Worm (Caenorhabditis elegans) whole organism, young adult: ENCODE measurements around the gene srw-71.

Experiments
- B0261.1 ChIP-seq: sonication (generic microtip); optimal IDR thresholded peaks from 2 replicates; lab custom pipeline; 2016; ENCODE audit warnings: mild to moderate bottlenecking, missing genetic modification characterization, moderate library complexity, missing compliant biosample characterization
- D2030.7 ChIP-seq: fragments of 200-800 bp; sonication (Bioruptor generic); IDR thresholded peaks from 2 replicates; pipeline ENCODE4 v1.3.6; 2022; ENCODE audit warnings: missing genetic modification reagents, missing genetic modification characterization, missing compliant biosample characterization
- F23B12.7 ChIP-seq: sonication (generic microtip); optimal IDR thresholded peaks from 2 replicates; lab custom pipeline; 2017; ENCODE audit warnings: missing genetic modification characterization, mild to moderate bottlenecking, missing compliant biosample characterization, antibody characterized with exemption, moderate library complexity; ENCODE audit not compliant: insufficient read depth
- F55B11.4 ChIP-seq: sonication (generic microtip); optimal IDR thresholded peaks from 2 replicates; lab custom pipeline; 2016; ENCODE audit warnings: missing compliant biosample characterization, missing genetic modification characterization, borderline replicate concordance; ENCODE audit not compliant: insufficient read depth
- K11D2.4 ChIP-seq: fragments of 200-800 bp; sonication (Bioruptor generic); IDR thresholded peaks from 2 replicates; pipeline ENCODE4 v1.3.6; 2022; ENCODE audit warnings: missing genetic modification reagents, missing genetic modification characterization, missing compliant biosample characterization
- K12H6.12 ChIP-seq: fragments of 200-800 bp; sonication (Bioruptor generic); optimal IDR thresholded peaks from 2 replicates; lab custom pipeline; 2018; ENCODE audit warnings: mild to moderate bottlenecking, missing genetic modification characterization, missing compliant biosample characterization
- T07F8.4 ChIP-seq: sonication (generic microtip); optimal IDR thresholded peaks from 2 replicates; lab custom pipeline; 2016; ENCODE audit warnings: mild to moderate bottlenecking, missing genetic modification characterization, moderate library complexity, missing compliant biosample characterization
- Y53F4B.3 ChIP-seq: fragments of 200-800 bp; sonication (Bioruptor generic); IDR thresholded peaks from 2 replicates; pipeline ENCODE4 v1.3.6; 2022; ENCODE audit warnings: missing genetic modification reagents, missing genetic modification characterization, missing compliant biosample characterization
- Y53G8AR.9 ChIP-seq: fragments of 200-800 bp; sonication (Bioruptor generic); conservative IDR thresholded peaks from 2 replicates; pipeline ENCODE4 v1.3.6; 2022; ENCODE audit warnings: missing genetic modification reagents, missing genetic modification characterization, missing compliant biosample characterization
- Y79H2A.3 ChIP-seq: fragments of 200-800 bp; sonication (Bioruptor generic); conservative IDR thresholded peaks from 2 replicates; pipeline ENCODE4 v1.3.6; 2022; ENCODE audit warnings: missing genetic modification reagents, missing genetic modification characterization, missing compliant biosample characterization
- ama-1 ChIP-seq, 3 experiments: fragments of 150-350 bp in 1 of 3; sonication (generic microtip) in 2 of 3; optimal IDR thresholded peaks; 2 replicates each; lab custom pipeline; 2014 to 2018; ENCODE audit warnings: missing biosample characterization in 2 of 3, missing genetic modification characterization in 2 of 3, missing genetic modification reagents in 2 of 3
- attf-5 ChIP-seq: fragments of 200-800 bp; sonication (Bioruptor generic); optimal IDR thresholded peaks from 2 replicates; lab custom pipeline; 2018; ENCODE audit warnings: mild to moderate bottlenecking, missing genetic modification characterization, missing compliant biosample characterization
- cebp-2 ChIP-seq: fragments of 200-800 bp; sonication (Bioruptor generic); IDR thresholded peaks from 2 replicates; pipeline ENCODE4 v1.3.6; 2022; ENCODE audit warnings: missing genetic modification characterization, missing compliant biosample characterization
- ceh-27 ChIP-seq: fragments of 200-800 bp; sonication (Bioruptor generic); optimal IDR thresholded peaks from 2 replicates; lab custom pipeline; 2018; ENCODE audit warnings: mild to moderate bottlenecking, missing genetic modification characterization, moderate library complexity, missing compliant biosample characterization
- die-1 ChIP-seq: sonication (generic microtip); optimal IDR thresholded peaks from 2 replicates; lab custom pipeline; 2016; ENCODE audit warnings: missing genotype, mild to moderate bottlenecking, missing genetic modification characterization, missing compliant biosample characterization
- dpff-1 ChIP-seq: sonication (generic microtip); optimal IDR thresholded peaks from 2 replicates; lab custom pipeline; 2017; ENCODE audit warnings: mild to moderate bottlenecking, missing genetic modification characterization, missing compliant biosample characterization
- efl-1 ChIP-seq: fragments of 150-350 bp; optimal IDR thresholded peaks from 2 replicates; lab custom pipeline; 2014; ENCODE audit warnings: missing biosample characterization, missing genetic modification reagents, missing genetic modification characterization
- egl-44 ChIP-seq: fragments of 200-800 bp; sonication (Bioruptor generic); IDR thresholded peaks from 2 replicates; pipeline ENCODE4 v1.3.6; 2022; ENCODE audit warnings: missing genetic modification reagents, missing genetic modification characterization, missing compliant biosample characterization
- ekl-4 ChIP-seq: fragments of 200-800 bp; sonication (Bioruptor generic); IDR thresholded peaks from 2 replicates; pipeline ENCODE4 v1.3.6; 2022; ENCODE audit warnings: missing genetic modification reagents, missing genetic modification characterization, missing compliant biosample characterization
- fkh-3 ChIP-seq: sonication (generic microtip); optimal IDR thresholded peaks from 2 replicates; lab custom pipeline; 2016; ENCODE audit warnings: mild to moderate bottlenecking, missing genetic modification characterization, missing compliant biosample characterization
- lag-1 ChIP-seq: fragments of 200-800 bp; sonication (Bioruptor generic); IDR thresholded peaks from 2 replicates; pipeline ENCODE4 v1.3.6; 2022; ENCODE audit warnings: missing genetic modification reagents, missing genetic modification characterization, missing compliant biosample characterization
- lin-26 ChIP-seq: fragments of 200-800 bp; sonication (Bioruptor generic); IDR thresholded peaks from 2 replicates; pipeline ENCODE4 v1.3.6; 2022; ENCODE audit warnings: missing genetic modification reagents, missing genetic modification characterization, missing compliant biosample characterization
- lin-35 ChIP-seq, 3 experiments: fragments of 150-350 bp in 2 of 3; sonication (generic microtip) in 1 of 3; optimal IDR thresholded peaks; 2 replicates each; lab custom pipeline; 2014 to 2018; ENCODE audit warnings: missing biosample characterization in 3 of 3, missing genetic modification characterization in 3 of 3, missing genetic modification reagents in 3 of 3
- lir-1 ChIP-seq: fragments of 200-800 bp; sonication (Bioruptor generic); conservative IDR thresholded peaks from 2 replicates; pipeline ENCODE4 v1.3.6; 2022; ENCODE audit warnings: missing genetic modification reagents, missing genetic modification characterization, missing compliant biosample characterization
- madf-3 ChIP-seq: fragments of 200-800 bp; sonication (Bioruptor generic); IDR thresholded peaks from 2 replicates; pipeline ENCODE4 v1.3.6; 2022; ENCODE audit warnings: missing genetic modification reagents, missing genetic modification characterization, missing compliant biosample characterization
- madf-8 ChIP-seq: fragments of 200-800 bp; sonication (Bioruptor generic); conservative IDR thresholded peaks from 2 replicates; pipeline ENCODE4 v1.3.6; 2022; ENCODE audit warnings: missing genetic modification reagents, missing genetic modification characterization, missing compliant biosample characterization
- mxl-1 ChIP-seq: sonication (generic microtip); optimal IDR thresholded peaks from 2 replicates; lab custom pipeline; 2016; ENCODE audit warnings: missing genetic modification characterization, missing compliant biosample characterization
- nfyb-1 ChIP-seq: fragments of 200-800 bp; sonication (Bioruptor generic); IDR thresholded peaks from 2 replicates; pipeline ENCODE4 v1.3.6; 2022; ENCODE audit warnings: missing genetic modification reagents, missing genetic modification characterization, missing compliant biosample characterization
- nhr-120 ChIP-seq: fragments of 200-800 bp; sonication (Bioruptor generic); IDR thresholded peaks from 2 replicates; pipeline ENCODE4 v1.3.6; 2022; ENCODE audit warnings: missing genetic modification characterization, missing compliant biosample characterization
- pha-4 ChIP-seq: fragments of 150-350 bp; sonication (generic microtip); optimal IDR thresholded peaks from 2 replicates; lab custom pipeline; 2014; ENCODE audit warnings: missing biosample characterization, missing genetic modification reagents, missing genetic modification characterization
- rec-8 ChIP-seq, 2 experiments: sonication (generic microtip); optimal IDR thresholded peaks; 2 replicates each; lab custom pipeline; 2016; ENCODE audit warnings: mild to moderate bottlenecking in 2 of 2, missing genetic modification characterization in 2 of 2, missing genetic modification reagents in 2 of 2, missing genotype in 2 of 2, missing biosample characterization in 1 of 2, missing compliant biosample characterization in 1 of 2, moderate library complexity in 1 of 2
- repo-1 ChIP-seq: sonication (generic microtip); optimal IDR thresholded peaks from 2 replicates; lab custom pipeline; 2017; ENCODE audit warnings: mild to moderate bottlenecking, missing genetic modification characterization, missing compliant biosample characterization
- rpc-1 ChIP-seq, 2 experiments: fragments of 150-350 bp in 1 of 2; sonication (generic microtip) in 1 of 2; optimal IDR thresholded peaks; 2 replicates each; lab custom pipeline; 2014 to 2018; ENCODE audit warnings: missing biosample characterization in 1 of 2, missing genetic modification characterization in 1 of 2, missing genetic modification reagents in 1 of 2, missing genotype in 1 of 2
- snpc-4 ChIP-seq, 5 experiments: fragments of 150-350 bp in 1 of 5; sonication (generic microtip) in 4 of 5; optimal IDR thresholded peaks; 2 replicates each; lab custom pipeline; 2014 to 2018; ENCODE audit warnings: missing genetic modification characterization in 5 of 5, missing biosample characterization in 3 of 5, antibody characterized with exemption in 2 of 5, mild to moderate bottlenecking in 2 of 5, missing compliant biosample characterization in 2 of 5, missing genotype in 2 of 5, moderate library complexity in 2 of 5, missing genetic modification reagents in 1 of 5
- somi-1 ChIP-seq: fragments of 200-800 bp; sonication (Bioruptor generic); optimal IDR thresholded peaks from 2 replicates; lab custom pipeline; 2018; ENCODE audit warnings: mild to moderate bottlenecking, missing genetic modification characterization, missing compliant biosample characterization
- tlf-1 ChIP-seq: fragments of 200-800 bp; sonication (Bioruptor generic); optimal IDR thresholded peaks from 2 replicates; lab custom pipeline; 2018; ENCODE audit warnings: mild to moderate bottlenecking, missing genetic modification characterization, missing compliant biosample characterization
- zfh-2 ChIP-seq: fragments of 200-800 bp; sonication (Bioruptor generic); conservative IDR thresholded peaks from 2 replicates; pipeline ENCODE4 v1.3.6; 2022; ENCODE audit warnings: missing genetic modification reagents, missing genetic modification characterization, missing compliant biosample characterization
- ztf-26 ChIP-seq: sonication (generic microtip); optimal IDR thresholded peaks from 2 replicates; lab custom pipeline; 2017; ENCODE audit warnings: missing genetic modification characterization, missing compliant biosample characterization
- ztf-28 ChIP-seq: fragments of 200-800 bp; sonication (Bioruptor generic); IDR thresholded peaks from 2 replicates; pipeline ENCODE4 v1.3.6; 2022; ENCODE audit warnings: missing genetic modification reagents, missing genetic modification characterization, missing compliant biosample characterization

srw-71 gene

ce11 chrV:7436911-7437310 is 6.0 kb upstream of the srw-71 start (continued):
- TF ChIP-seq fkh-3 (tag; lab: Kevin White, UChicago), result peak; percentile 12
- 0 out of 2 replicates have a peak, but pooled peaks have one; percentile 24 for TF ChIP-seq madf-3
- TF ChIP-seq ceh-27 (GFP tag; lab: Kevin White, UChicago), result no peak
- TF ChIP-seq K11D2.4 (GFP tag; lab: Robert Waterston, UW), result no peak
- TF ChIP-seq rec-8 (tag; optimal IDR thresholded peaks at IDR 0.05; lab: Kevin White, UChicago), result no peak
- TF ChIP-seq Y53G8AR.9 (GFP tag; lab: Robert Waterston, UW), result peak; percentile 34; the same call in 1 of the 2 replicates
- peak; percentile 74 for TF ChIP-seq ama-1 (optimal IDR thresholded peaks at IDR 0.05; lab: Kevin White, UChicago)
- no peak for TF ChIP-seq ama-1 (GFP tag; optimal IDR thresholded peaks at IDR 0.05; lab: Kevin White, UChicago)

ce11 chrV:7436509-7436908 is 5.6 kb upstream of the srw-71 start:
- TF ChIP-seq attf-5 (no peak), D2030.7 (no peak), snpc-4 (GFP tag; optimal IDR thresholded peaks at IDR 0.05; lab: Kevin White, UChicago) (no peak), snpc-4 (tag; optimal IDR thresholded peaks at IDR 0.05; lab: Kevin White, UChicago) (no peak), tlf-1 (GFP tag; lab: Kevin White, UChicago) (no peak), K12H6.12 (tag; lab: Kevin White, UChicago) (no peak), Y53G8AR.9 (GFP tag; lab: Robert Waterston, UW) (0 out of 2 replicates have a peak, but pooled peaks have one; percentile 25)

- TF ChIP-seq mxl-1 (tag; lab: Kevin White, UChicago), result no peak
- TF ChIP-seq lin-26, result 0 out of 2 replicates have a peak, but pooled peaks have one; percentile 18
- no peak for TF ChIP-seq lir-1 (GFP tag; lab: Robert Waterston, UW)
- no peak for TF ChIP-seq Y79H2A.3 (GFP tag; lab: Robert Waterston, UW)
- peak; percentile 71 for TF ChIP-seq ama-1 (optimal IDR thresholded peaks at IDR 0.05; lab: Kevin White, UChicago)
- no peak for TF ChIP-seq ama-1 (GFP tag; optimal IDR thresholded peaks at IDR 0.05; lab: Kevin White, UChicago)
- no peak for TF ChIP-seq dpff-1 (tag; lab: Kevin White, UChicago)
- no peak for TF ChIP-seq cebp-2 (GFP tag; lab: Robert Waterston, UW)
- TF ChIP-seq nfyb-1 (GFP tag; lab: Robert Waterston, UW), result 0 out of 2 replicates have a peak, but pooled peaks have one; percentile 15
- TF ChIP-seq rpc-1 (optimal IDR thresholded peaks at IDR 0.05; lab: Kevin White, UChicago), result no peak
- TF ChIP-seq rpc-1 (tag; optimal IDR thresholded peaks at IDR 0.05; lab: Kevin White, UChicago), result no peak
- TF ChIP-seq die-1 (tag; lab: Kevin White, UChicago), result no peak
- TF ChIP-seq pha-4 (tag; lab: Kevin White, UChicago), result no peak
These were observed 4.7 kb upstream of the srw-71 start, which contains the start of the genes ddo-2 and F25E5.8 for ce11 chrV:7435376-7436204. ddo-2 (minus strand) TSS chrV:7435705. F25E5.8 (plus strand) TSS chrV:7435930.

ce11 chrV:7434805-7435363 is 4.0 kb upstream of the srw-71 start:
- TF ChIP-seq ekl-4 (GFP tag; lab: Robert Waterston, UW) (no peak; the same call in 1 of the 2 replicates), F23B12.7 (no peak), efl-1 (GFP tag; lab: Kevin White, UChicago) (no peak), Y53F4B.3 (GFP tag; lab: Robert Waterston, UW) (no peak), egl-44 (GFP tag; lab: Robert Waterston, UW) (no peak), F55B11.4 (tag; lab: Kevin White, UChicago) (no peak), mxl-1 (tag; lab: Kevin White, UChicago) (no peak), rpc-1 (optimal IDR thresholded peaks at IDR 0.05; lab: Kevin White, UChicago) (no peak), rpc-1 (tag; optimal IDR thresholded peaks at IDR 0.05; lab: Kevin White, UChicago) (no peak), lin-35 (GFP tag; optimal IDR thresholded peaks at IDR 0.05; lab: Kevin White, UChicago) (no peak), somi-1 (GFP tag; lab: Kevin White, UChicago) (peak; percentile 50), madf-8 (no peak), T07F8.4 (no peak), repo-1 (tag; lab: Kevin White, UChicago) (no peak), B0261.1 (tag; lab: Kevin White, UChicago) (no peak), ztf-26 (tag; lab: Kevin White, UChicago) (no peak), ztf-28 (GFP tag; lab: Robert Waterston, UW) (no peak), lag-1 (GFP tag; lab: Robert Waterston, UW) (no peak), nhr-120 (GFP tag; lab: Robert Waterston, UW) (no peak), zfh-2 (GFP tag; lab: Robert Waterston, UW) (no peak)
